Fruit fly (Drosophila melanogaster): ENCODE data around the gene Lrp4.
A peak's percentile ranks its signal among the peaks of the same experiment; 100 is the strongest.

dm6 chrX:15889780-15890608, 20.7 kb upstream of the Lrp4 start, which contains the start of the genes MSBP and CG15916:
- TF ChIP-seq Rel (GFP tag; optimal IDR thresholded peaks at IDR 0.05), result no peak
- TF ChIP-seq Rel (tag; optimal IDR thresholded peaks at IDR 0.05), result no peak
- no peak for TF ChIP-seq Vsx2 (GFP tag; optimal IDR thresholded peaks at IDR 0.05; ENCODE audit: partially characterized antibody)
- TF ChIP-seq psq (GFP tag; optimal IDR thresholded peaks at IDR 0.05), result peak; percentile 12
- no peak for TF ChIP-seq tai (GFP tag; optimal IDR thresholded peaks at IDR 0.05)
- no peak for TF ChIP-seq Myc (optimal IDR thresholded peaks at IDR 0.05)
- TF ChIP-seq CG9705 (GFP tag; optimal IDR thresholded peaks at IDR 0.05), result no peak
- peak; percentile 74 for TF ChIP-seq N (GFP tag; optimal IDR thresholded peaks at IDR 0.05)
- no peak for TF ChIP-seq lola (GFP tag; optimal IDR thresholded peaks at IDR 0.05)
- TF ChIP-seq HLH106 (tag; optimal IDR thresholded peaks at IDR 0.05), result peak; percentile 51
- TF ChIP-seq OdsH (GFP tag; optimal IDR thresholded peaks at IDR 0.05), result no peak
- no peak for TF ChIP-seq CrebA (GFP tag; optimal IDR thresholded peaks at IDR 0.05; ENCODE audit: borderline replicate concordance)
- TF ChIP-seq ey (GFP tag; optimal IDR thresholded peaks at IDR 0.05), result peak; percentile 1
- no peak for TF ChIP-seq sv (GFP tag; optimal IDR thresholded peaks at IDR 0.05)

All from whole organism, wandering third instar larva.